Worm (Caenorhabditis elegans) whole organism, young adult: ENCODE measurements around the gene F13H8.5.

Experiments
- F33H1.4 ChIP-seq: fragments of 200-800 bp; sonication (Bioruptor generic); IDR thresholded peaks from 2 replicates; pipeline ENCODE4 v1.3.6; 2022; ENCODE audit warnings: missing genetic modification reagents, missing genetic modification characterization, missing compliant biosample characterization
- F39B2.1 ChIP-seq: fragments of 200-800 bp; sonication (Bioruptor generic); IDR thresholded peaks from 2 replicates; pipeline ENCODE4 v1.3.6; 2022; ENCODE audit warnings: missing genetic modification reagents, missing genetic modification characterization, missing compliant biosample characterization
- F52B5.7 ChIP-seq: sonication (generic microtip); optimal IDR thresholded peaks from 2 replicates; lab custom pipeline; 2016; ENCODE audit warnings: mild to moderate bottlenecking, missing genetic modification characterization, missing compliant biosample characterization
- T07F8.4 ChIP-seq: sonication (generic microtip); optimal IDR thresholded peaks from 2 replicates; lab custom pipeline; 2016; ENCODE audit warnings: mild to moderate bottlenecking, missing genetic modification characterization, moderate library complexity, missing compliant biosample characterization
- Y67H2A.10 ChIP-seq: fragments of 200-800 bp; sonication (Bioruptor generic); conservative IDR thresholded peaks from 2 replicates; pipeline ENCODE4 v1.3.6; 2022; ENCODE audit warnings: missing genetic modification reagents, missing genetic modification characterization, missing compliant biosample characterization
- attf-3 ChIP-seq: fragments of 200-800 bp; sonication (Bioruptor generic); conservative IDR thresholded peaks from 2 replicates; pipeline ENCODE4 v1.3.6; 2022; ENCODE audit warnings: missing genetic modification reagents, missing genetic modification characterization, missing compliant biosample characterization
- ccch-3 ChIP-seq: fragments of 200-800 bp; sonication (Bioruptor generic); optimal IDR thresholded peaks from 2 replicates; lab custom pipeline; 2018; ENCODE audit warnings: mild to moderate bottlenecking, missing genetic modification characterization, missing compliant biosample characterization
- die-1 ChIP-seq: sonication (generic microtip); optimal IDR thresholded peaks from 2 replicates; lab custom pipeline; 2016; ENCODE audit warnings: missing genotype, mild to moderate bottlenecking, missing genetic modification characterization, missing compliant biosample characterization
- dpff-1 ChIP-seq: sonication (generic microtip); optimal IDR thresholded peaks from 2 replicates; lab custom pipeline; 2017; ENCODE audit warnings: mild to moderate bottlenecking, missing genetic modification characterization, missing compliant biosample characterization
- efl-1 ChIP-seq: fragments of 150-350 bp; optimal IDR thresholded peaks from 2 replicates; lab custom pipeline; 2014; ENCODE audit warnings: missing biosample characterization, missing genetic modification reagents, missing genetic modification characterization
- egl-18 ChIP-seq: fragments of 200-800 bp; sonication (Bioruptor generic); IDR thresholded peaks from 2 replicates; pipeline ENCODE4 v1.3.6; 2022; ENCODE audit warnings: missing genetic modification reagents, missing genetic modification characterization, missing compliant biosample characterization
- fkh-3 ChIP-seq: sonication (generic microtip); optimal IDR thresholded peaks from 2 replicates; lab custom pipeline; 2016; ENCODE audit warnings: mild to moderate bottlenecking, missing genetic modification characterization, missing compliant biosample characterization
- lag-1 ChIP-seq: fragments of 200-800 bp; sonication (Bioruptor generic); IDR thresholded peaks from 2 replicates; pipeline ENCODE4 v1.3.6; 2022; ENCODE audit warnings: missing genetic modification reagents, missing genetic modification characterization, missing compliant biosample characterization
- let-526 ChIP-seq: fragments of 200-800 bp; sonication (Bioruptor generic); IDR thresholded peaks from 2 replicates; pipeline ENCODE4 v1.3.6; 2022; ENCODE audit warnings: missing genetic modification reagents, missing genetic modification characterization, missing compliant biosample characterization
- let-607 ChIP-seq, 2 experiments: fragments of 200-800 bp in 1 of 2; sonication (Bioruptor generic) in 1 of 2; sonication (generic microtip) in 1 of 2; optimal IDR thresholded peaks; 2 replicates each; lab custom pipeline; 2016 to 2018; ENCODE audit warnings: mild to moderate bottlenecking in 2 of 2, missing compliant biosample characterization in 2 of 2, missing genetic modification characterization in 2 of 2, moderate library complexity in 2 of 2, missing genotype in 1 of 2
- lin-54 ChIP-seq: fragments of 200-800 bp; sonication (Bioruptor generic); optimal IDR thresholded peaks from 2 replicates; lab custom pipeline; 2018; ENCODE audit warnings: mild to moderate bottlenecking, missing genetic modification characterization, missing compliant biosample characterization
- madf-10 ChIP-seq: sonication (generic microtip); optimal IDR thresholded peaks from 2 replicates; lab custom pipeline; 2016; ENCODE audit warnings: mild to moderate bottlenecking, missing genetic modification characterization, missing compliant biosample characterization
- madf-6 ChIP-seq: fragments of 200-800 bp; sonication (Bioruptor generic); IDR thresholded peaks from 2 replicates; pipeline ENCODE4 v1.3.6; 2022; ENCODE audit warnings: missing genetic modification reagents, missing genetic modification characterization, missing compliant biosample characterization
- mcd-1 ChIP-seq: fragments of 200-800 bp; sonication (Bioruptor generic); IDR thresholded peaks from 2 replicates; pipeline ENCODE4 v1.3.6; 2022; ENCODE audit warnings: missing genetic modification reagents, missing genetic modification characterization, missing compliant biosample characterization
- nhr-120 ChIP-seq: fragments of 200-800 bp; sonication (Bioruptor generic); IDR thresholded peaks from 2 replicates; pipeline ENCODE4 v1.3.6; 2022; ENCODE audit warnings: missing genetic modification characterization, missing compliant biosample characterization
- nhr-27 ChIP-seq: fragments of 200-800 bp; sonication (Bioruptor generic); optimal IDR thresholded peaks from 2 replicates; lab custom pipeline; 2018; ENCODE audit warnings: mild to moderate bottlenecking, missing genetic modification characterization, moderate library complexity, missing compliant biosample characterization
- nhr-80 ChIP-seq: sonication (generic microtip); optimal IDR thresholded peaks from 2 replicates; lab custom pipeline; 2016; ENCODE audit warnings: missing genetic modification characterization, missing compliant biosample characterization
- pbrm-1 ChIP-seq: fragments of 200-800 bp; sonication (Bioruptor generic); IDR thresholded peaks from 2 replicates; pipeline ENCODE4 v1.3.6; 2022; ENCODE audit warnings: missing genetic modification reagents, missing genetic modification characterization, missing compliant biosample characterization
- rec-8 ChIP-seq, 2 experiments: sonication (generic microtip); optimal IDR thresholded peaks; 2 replicates each; lab custom pipeline; 2016; ENCODE audit warnings: mild to moderate bottlenecking in 2 of 2, missing genetic modification characterization in 2 of 2, missing genetic modification reagents in 2 of 2, missing genotype in 2 of 2, missing biosample characterization in 1 of 2, missing compliant biosample characterization in 1 of 2, moderate library complexity in 1 of 2
- snpc-4 ChIP-seq, 5 experiments: fragments of 150-350 bp in 1 of 5; sonication (generic microtip) in 4 of 5; optimal IDR thresholded peaks; 2 replicates each; lab custom pipeline; 2014 to 2018; ENCODE audit warnings: missing genetic modification characterization in 5 of 5, missing biosample characterization in 3 of 5, antibody characterized with exemption in 2 of 5, mild to moderate bottlenecking in 2 of 5, missing compliant biosample characterization in 2 of 5, missing genotype in 2 of 5, moderate library complexity in 2 of 5, missing genetic modification reagents in 1 of 5
- unc-62 ChIP-seq: fragments of 150-350 bp; optimal IDR thresholded peaks from 2 replicates; lab custom pipeline; 2014; ENCODE audit warnings: missing biosample characterization, missing genetic modification reagents, missing genetic modification characterization
- zfh-2 ChIP-seq: fragments of 200-800 bp; sonication (Bioruptor generic); conservative IDR thresholded peaks from 2 replicates; pipeline ENCODE4 v1.3.6; 2022; ENCODE audit warnings: missing genetic modification reagents, missing genetic modification characterization, missing compliant biosample characterization
- ztf-25 ChIP-seq: fragments of 200-800 bp; sonication (Bioruptor generic); IDR thresholded peaks from 2 replicates; pipeline ENCODE4 v1.3.6; 2022; ENCODE audit warnings: missing genetic modification reagents, missing genetic modification characterization, missing compliant biosample characterization

The F13H8.5 gene

DNA sequence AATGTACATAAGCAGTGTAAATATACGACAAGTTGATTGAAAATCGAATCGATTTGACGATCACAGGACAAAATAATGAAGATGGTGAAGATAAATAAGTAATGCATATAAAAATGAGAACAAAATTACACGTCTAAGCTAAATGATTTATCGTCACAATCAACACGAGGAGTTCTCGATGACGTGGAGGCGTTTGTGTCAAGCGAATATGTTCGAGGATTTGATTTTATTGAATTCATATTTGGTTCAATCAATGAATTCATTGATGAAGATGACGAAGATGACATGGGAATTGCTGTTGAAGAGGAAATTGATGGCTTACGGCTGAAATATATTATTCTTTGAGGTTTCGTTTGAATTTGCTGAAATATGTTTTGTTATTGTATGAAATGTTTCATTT is 36.6 kb upstream of the F13H8.5 start, which contains the start of gene nyn-3:
Gene nyn-3, minus strand, starts transcription at position 101 of the 400 bp plus-strand sequence.
- TF ChIP-seq attf-3 (no peak), madf-10 (tag; lab: Kevin White, UChicago) (no peak), nhr-120 (no peak), dpff-1 (no peak), F33H1.4 (GFP tag; lab: Robert Waterston, UW) (no peak), fkh-3 (tag; lab: Kevin White, UChicago) (no peak), zfh-2 (GFP tag; lab: Robert Waterston, UW) (no peak), pbrm-1 (no peak)

DNA sequence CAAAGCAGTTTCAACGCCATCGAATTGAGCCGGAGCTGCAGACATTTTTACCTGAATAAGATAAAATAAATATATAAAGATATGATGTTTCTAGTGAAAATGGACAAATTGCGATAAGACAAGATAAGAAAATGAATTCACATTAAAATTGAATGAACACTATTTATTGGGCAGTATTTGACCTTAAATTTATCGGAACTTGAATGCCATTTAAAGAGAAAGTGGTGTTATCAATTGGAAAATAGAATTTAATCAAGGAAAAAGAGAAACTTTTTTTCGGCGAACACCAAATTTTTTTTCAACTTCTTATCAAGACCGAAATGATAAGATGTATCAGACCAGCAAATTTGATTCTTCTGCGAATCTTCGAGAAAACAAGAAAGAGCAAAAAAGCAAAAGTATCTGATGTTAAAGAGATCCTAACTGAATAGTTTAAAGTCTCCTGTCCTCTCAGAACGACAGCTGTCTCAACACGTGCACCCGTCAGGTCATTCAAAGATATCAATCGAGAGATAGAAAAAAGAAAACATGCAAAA is 34.2 kb upstream of the F13H8.5 start, which contains the start of gene upb-1:
Gene upb-1, minus strand, starts transcription at position 51 of the 536 bp plus-strand sequence.
- TF ChIP-seq nhr-80 (peak; percentile 32), let-607 (tag; optimal IDR thresholded peaks at IDR 0.05; lab: Kevin White, UChicago) (no peak)

DNA sequence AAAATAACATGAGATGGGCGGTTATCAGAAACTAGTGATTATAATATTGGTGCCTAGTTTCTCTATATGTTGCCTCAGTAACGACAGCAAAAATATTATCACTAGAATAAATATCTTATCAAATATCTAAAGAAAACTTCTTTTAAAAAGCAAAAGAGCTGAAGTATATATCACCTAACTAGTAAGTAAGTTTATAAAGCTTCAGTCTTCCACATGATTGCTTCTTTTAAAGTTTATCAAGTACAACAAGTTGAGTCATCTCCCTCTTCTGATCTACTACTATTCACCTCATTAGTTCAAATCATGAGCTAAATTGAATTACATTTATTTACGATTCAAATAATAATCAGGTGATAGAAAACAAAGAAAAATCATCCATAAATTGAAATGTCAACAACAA is 32.2 kb upstream of the F13H8.5 start:
- TF ChIP-seq F52B5.7 (no peak), snpc-4 (GFP tag; optimal IDR thresholded peaks at IDR 0.05; lab: Kevin White, UChicago) (no peak), snpc-4 (tag; optimal IDR thresholded peaks at IDR 0.05; lab: Kevin White, UChicago) (no peak), zfh-2 (GFP tag; lab: Robert Waterston, UW) (no peak), madf-10 (tag; lab: Kevin White, UChicago) (no peak), lin-54 (no peak), mcd-1 (GFP tag; lab: Robert Waterston, UW) (no peak), rec-8 (tag; optimal IDR thresholded peaks at IDR 0.05; lab: Kevin White, UChicago) (no peak)

- TF ChIP-seq madf-6 (GFP tag; lab: Robert Waterston, UW): no peak
- TF ChIP-seq let-526: no peak
- no peak for TF ChIP-seq efl-1 (GFP tag; lab: Kevin White, UChicago)
- TF ChIP-seq mcd-1 (GFP tag; lab: Robert Waterston, UW): no peak
- TF ChIP-seq lag-1: no peak
- no peak for TF ChIP-seq unc-62 (GFP tag; lab: Kevin White, UChicago)
- TF ChIP-seq die-1: no peak
- TF ChIP-seq ztf-25 (GFP tag; lab: Robert Waterston, UW): no peak
- no peak for TF ChIP-seq T07F8.4 (tag; lab: Kevin White, UChicago)
- no peak for TF ChIP-seq ccch-3 (GFP tag; lab: Kevin White, UChicago)
- no peak for TF ChIP-seq F39B2.1 (GFP tag; lab: Robert Waterston, UW)
- TF ChIP-seq nhr-27: no peak
- TF ChIP-seq, all 124 proteins: peak for 0
Observed at ce11 chrII:6286865-6287264, 30.9 kb upstream of the F13H8.5 start, which contains the start of gene F13H8.6. Gene F13H8.6, minus strand, starts transcription at chrII:6286965.

DNA sequence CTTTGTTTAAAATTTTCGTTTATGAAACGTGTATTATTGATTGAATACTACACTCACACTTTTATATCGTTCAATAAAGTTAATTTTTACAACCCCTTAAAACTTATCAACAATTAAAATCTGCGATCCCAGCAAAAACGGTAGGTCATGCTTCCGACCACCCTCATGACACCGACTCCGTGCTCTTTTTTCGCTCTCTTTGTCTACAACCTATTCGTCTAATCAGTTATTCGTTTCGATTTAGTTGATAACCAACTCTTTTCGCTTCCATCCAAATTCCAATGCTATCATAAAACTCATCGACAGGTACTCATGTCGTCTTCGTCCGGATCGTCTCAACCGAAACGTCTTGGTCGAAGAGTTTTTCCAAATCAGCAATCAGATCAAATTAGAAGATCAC is 27.1 kb upstream of the F13H8.5 start, which contains the start of gene F13H8.1:
Gene F13H8.1, plus strand, starts transcription at position 311 of the 400 bp plus-strand sequence.
- TF ChIP-seq egl-18 (GFP tag; lab: Robert Waterston, UW) (no peak), nhr-80 (peak; percentile 51)

DNA sequence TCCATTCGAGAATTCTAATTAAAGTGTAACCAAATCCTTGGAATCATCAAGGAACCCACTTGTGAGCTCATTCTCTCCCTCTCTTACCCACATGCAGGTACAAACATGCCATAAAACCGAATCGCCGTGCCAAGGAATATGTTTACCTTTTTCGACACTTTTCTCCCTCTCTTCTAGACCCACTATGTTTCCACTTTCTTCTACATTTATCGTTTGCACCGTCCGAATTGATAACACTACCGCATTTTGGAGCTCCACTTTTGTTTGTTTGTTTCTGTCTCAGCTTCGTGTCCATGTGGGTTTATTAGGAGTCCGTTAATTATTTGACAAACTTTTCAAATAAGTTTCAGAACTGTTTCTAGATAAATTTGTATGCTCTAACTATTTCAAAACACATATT is 26.0 kb upstream of the F13H8.5 start:
- TF ChIP-seq nhr-80 (peak; percentile 13), Y67H2A.10 (GFP tag; lab: Robert Waterston, UW) (no peak)
